Worm (Caenorhabditis elegans): ENCODE data around the gene zhit-3.

- TF ChIP-seq hmg-20 (GFP tag; IDR thresholded peaks at IDR 0.05) (no peak), ama-1 (optimal IDR thresholded peaks at IDR 0.05) (no peak), ama-1 (GFP tag; optimal IDR thresholded peaks at IDR 0.05) (no peak), unc-130 (GFP tag; optimal IDR thresholded peaks at IDR 0.05) (no peak), gei-17 (GFP tag; optimal IDR thresholded peaks at IDR 0.05) (no peak), akir-1 (GFP tag; optimal IDR thresholded peaks at IDR 0.05) (no peak), die-1 (tag; optimal IDR thresholded peaks at IDR 0.05) (no peak), F57A8.1 (GFP tag; optimal IDR thresholded peaks at IDR 0.05) (no peak), B0019.2 (GFP tag; conservative IDR thresholded peaks at IDR 0.05) (no peak), unc-62 (GFP tag; optimal IDR thresholded peaks at IDR 0.05) (no peak), snpc-4 (GFP tag; optimal IDR thresholded peaks at IDR 0.05) (no peak), snpc-4 (tag; optimal IDR thresholded peaks at IDR 0.05) (no peak), ets-4 (GFP tag; optimal IDR thresholded peaks at IDR 0.05) (no peak), lir-1 (GFP tag; conservative IDR thresholded peaks at IDR 0.05) (no peak), ccch-3 (GFP tag; optimal IDR thresholded peaks at IDR 0.05) (no peak)
These were observed 27.9 kb upstream of the zhit-3 start, which contains the start of gene fipr-8 for ce11 chrV:10239861-10240260.
